Worm (Caenorhabditis elegans) whole organism, young adult: Measurements from ENCODE around the gene F09E10.7.
A peak's percentile ranks its signal among the peaks of the same experiment; 100 is the strongest.

Experiments used
- B0019.2 ChIP-seq: fragments of 200-800 bp; sonication (Bioruptor generic); conservative IDR thresholded peaks from 2 replicates; pipeline ENCODE4 v1.3.6; 2022; ENCODE audit warnings: missing genetic modification reagents, missing genetic modification characterization, missing compliant biosample characterization
- B0336.3 ChIP-seq: fragments of 200-800 bp; sonication (Bioruptor generic); IDR thresholded peaks from 2 replicates; pipeline ENCODE4 v1.3.6; 2022; ENCODE audit warnings: missing genetic modification characterization, missing compliant biosample characterization
- C06A6.2 ChIP-seq: fragments of 200-800 bp; sonication (Bioruptor generic); conservative IDR thresholded peaks from 2 replicates; pipeline ENCODE4 v1.3.6; 2022; ENCODE audit warnings: missing genetic modification characterization, missing compliant biosample characterization
- D2030.7 ChIP-seq: fragments of 200-800 bp; sonication (Bioruptor generic); IDR thresholded peaks from 2 replicates; pipeline ENCODE4 v1.3.6; 2022; ENCODE audit warnings: missing genetic modification reagents, missing genetic modification characterization, missing compliant biosample characterization
- F10E7.11 ChIP-seq: sonication (generic microtip); optimal IDR thresholded peaks from 2 replicates; lab custom pipeline; 2017; ENCODE audit warnings: mild to moderate bottlenecking, missing genetic modification characterization, moderate library complexity, missing compliant biosample characterization
- F23B12.7 ChIP-seq: sonication (generic microtip); optimal IDR thresholded peaks from 2 replicates; lab custom pipeline; 2017; ENCODE audit warnings: missing genetic modification characterization, mild to moderate bottlenecking, missing compliant biosample characterization, antibody characterized with exemption, moderate library complexity; ENCODE audit not compliant: insufficient read depth
- F49E8.2 ChIP-seq: sonication (generic microtip); optimal IDR thresholded peaks from 3 replicates; lab custom pipeline; 2017; ENCODE audit warnings: missing genetic modification characterization, mild to moderate bottlenecking, missing compliant biosample characterization, antibody characterized with exemption, moderate library complexity; ENCODE audit not compliant: insufficient read depth
- F57A8.1 ChIP-seq: fragments of 200-800 bp; sonication (Bioruptor generic); optimal IDR thresholded peaks from 2 replicates; lab custom pipeline; 2018; ENCODE audit warnings: mild to moderate bottlenecking, missing genetic modification characterization, moderate library complexity, missing compliant biosample characterization
- K12H6.12 ChIP-seq: fragments of 200-800 bp; sonication (Bioruptor generic); optimal IDR thresholded peaks from 2 replicates; lab custom pipeline; 2018; ENCODE audit warnings: mild to moderate bottlenecking, missing genetic modification characterization, missing compliant biosample characterization
- Y53G8AR.9 ChIP-seq: fragments of 200-800 bp; sonication (Bioruptor generic); conservative IDR thresholded peaks from 2 replicates; pipeline ENCODE4 v1.3.6; 2022; ENCODE audit warnings: missing genetic modification reagents, missing genetic modification characterization, missing compliant biosample characterization
- Y79H2A.3 ChIP-seq: fragments of 200-800 bp; sonication (Bioruptor generic); conservative IDR thresholded peaks from 2 replicates; pipeline ENCODE4 v1.3.6; 2022; ENCODE audit warnings: missing genetic modification reagents, missing genetic modification characterization, missing compliant biosample characterization
- ZK185.1 ChIP-seq: sonication (generic microtip); optimal IDR thresholded peaks from 2 replicates; lab custom pipeline; 2016; ENCODE audit warnings: mild to moderate bottlenecking, missing genetic modification characterization, missing compliant biosample characterization; ENCODE audit not compliant: poor library complexity, severe bottlenecking
- akir-1 ChIP-seq: fragments of 200-800 bp; sonication (Bioruptor generic); optimal IDR thresholded peaks from 2 replicates; lab custom pipeline; 2018; ENCODE audit warnings: mild to moderate bottlenecking, missing genetic modification characterization, moderate library complexity, missing compliant biosample characterization
- ama-1 ChIP-seq, 3 experiments: fragments of 150-350 bp in 1 of 3; sonication (generic microtip) in 2 of 3; optimal IDR thresholded peaks; 2 replicates each; lab custom pipeline; 2014 to 2018; ENCODE audit warnings: missing biosample characterization in 2 of 3, missing genetic modification characterization in 2 of 3, missing genetic modification reagents in 2 of 3
- aptf-3 ChIP-seq: fragments of 200-800 bp; sonication (Bioruptor generic); IDR thresholded peaks from 2 replicates; pipeline ENCODE4 v1.3.6; 2022; ENCODE audit warnings: missing genetic modification characterization, missing compliant biosample characterization
- atf-7 ChIP-seq: sonication (generic microtip); optimal IDR thresholded peaks from 2 replicates; lab custom pipeline; 2017; ENCODE audit warnings: mild to moderate bottlenecking, missing genetic modification characterization, missing compliant biosample characterization
- attf-3 ChIP-seq: fragments of 200-800 bp; sonication (Bioruptor generic); conservative IDR thresholded peaks from 2 replicates; pipeline ENCODE4 v1.3.6; 2022; ENCODE audit warnings: missing genetic modification reagents, missing genetic modification characterization, missing compliant biosample characterization
- bed-2 ChIP-seq: fragments of 200-800 bp; sonication (Bioruptor generic); IDR thresholded peaks from 2 replicates; pipeline ENCODE4 v1.3.6; 2022; ENCODE audit warnings: missing genetic modification reagents, missing genetic modification characterization, missing compliant biosample characterization
- ccch-3 ChIP-seq: fragments of 200-800 bp; sonication (Bioruptor generic); optimal IDR thresholded peaks from 2 replicates; lab custom pipeline; 2018; ENCODE audit warnings: mild to moderate bottlenecking, missing genetic modification characterization, missing compliant biosample characterization
- ceh-91 ChIP-seq: fragments of 200-800 bp; sonication (Bioruptor generic); IDR thresholded peaks from 2 replicates; pipeline ENCODE4 v1.3.6; 2022; ENCODE audit warnings: missing genetic modification reagents, missing genetic modification characterization, missing compliant biosample characterization
- die-1 ChIP-seq: sonication (generic microtip); optimal IDR thresholded peaks from 2 replicates; lab custom pipeline; 2016; ENCODE audit warnings: missing genotype, mild to moderate bottlenecking, missing genetic modification characterization, missing compliant biosample characterization
- dpff-1 ChIP-seq: sonication (generic microtip); optimal IDR thresholded peaks from 2 replicates; lab custom pipeline; 2017; ENCODE audit warnings: mild to moderate bottlenecking, missing genetic modification characterization, missing compliant biosample characterization
- efl-1 ChIP-seq: fragments of 150-350 bp; optimal IDR thresholded peaks from 2 replicates; lab custom pipeline; 2014; ENCODE audit warnings: missing biosample characterization, missing genetic modification reagents, missing genetic modification characterization
- egl-18 ChIP-seq: fragments of 200-800 bp; sonication (Bioruptor generic); IDR thresholded peaks from 2 replicates; pipeline ENCODE4 v1.3.6; 2022; ENCODE audit warnings: missing genetic modification reagents, missing genetic modification characterization, missing compliant biosample characterization
- ekl-4 ChIP-seq: fragments of 200-800 bp; sonication (Bioruptor generic); IDR thresholded peaks from 2 replicates; pipeline ENCODE4 v1.3.6; 2022; ENCODE audit warnings: missing genetic modification reagents, missing genetic modification characterization, missing compliant biosample characterization
- fkh-3 ChIP-seq: sonication (generic microtip); optimal IDR thresholded peaks from 2 replicates; lab custom pipeline; 2016; ENCODE audit warnings: mild to moderate bottlenecking, missing genetic modification characterization, missing compliant biosample characterization
- him-1 ChIP-seq: sonication (generic microtip); optimal IDR thresholded peaks from 2 replicates; lab custom pipeline; 2016; ENCODE audit warnings: missing genotype, missing genetic modification reagents, missing genetic modification characterization, missing compliant biosample characterization
- hmg-1.2 ChIP-seq: fragments of 200-800 bp; sonication (Bioruptor generic); IDR thresholded peaks from 2 replicates; pipeline ENCODE4 v1.3.6; 2022; ENCODE audit warnings: missing genetic modification reagents, missing genetic modification characterization, missing compliant biosample characterization
- hrde-1 ChIP-seq: sonication (generic microtip); optimal IDR thresholded peaks from 2 replicates; lab custom pipeline; 2016; ENCODE audit warnings: missing genetic modification characterization, mild to moderate bottlenecking, missing compliant biosample characterization, moderate library complexity, missing genotype, missing genetic modification reagents, borderline replicate concordance
- let-526 ChIP-seq: fragments of 200-800 bp; sonication (Bioruptor generic); IDR thresholded peaks from 2 replicates; pipeline ENCODE4 v1.3.6; 2022; ENCODE audit warnings: missing genetic modification reagents, missing genetic modification characterization, missing compliant biosample characterization
- lin-40 ChIP-seq: sonication (generic microtip); optimal IDR thresholded peaks from 2 replicates; lab custom pipeline; 2016; ENCODE audit warnings: missing genetic modification characterization, mild to moderate bottlenecking, missing compliant biosample characterization, missing genotype, missing genetic modification reagents
- lin-54 ChIP-seq: fragments of 200-800 bp; sonication (Bioruptor generic); optimal IDR thresholded peaks from 2 replicates; lab custom pipeline; 2018; ENCODE audit warnings: mild to moderate bottlenecking, missing genetic modification characterization, missing compliant biosample characterization
- lir-1 ChIP-seq: fragments of 200-800 bp; sonication (Bioruptor generic); conservative IDR thresholded peaks from 2 replicates; pipeline ENCODE4 v1.3.6; 2022; ENCODE audit warnings: missing genetic modification reagents, missing genetic modification characterization, missing compliant biosample characterization
- lsy-27 ChIP-seq: sonication (generic microtip); optimal IDR thresholded peaks from 2 replicates; lab custom pipeline; 2017; ENCODE audit warnings: missing genetic modification characterization, mild to moderate bottlenecking, missing compliant biosample characterization, antibody characterized with exemption, missing genotype, borderline replicate concordance; ENCODE audit not compliant: insufficient read depth
- madf-10 ChIP-seq: sonication (generic microtip); optimal IDR thresholded peaks from 2 replicates; lab custom pipeline; 2016; ENCODE audit warnings: mild to moderate bottlenecking, missing genetic modification characterization, missing compliant biosample characterization
- mxl-1 ChIP-seq: sonication (generic microtip); optimal IDR thresholded peaks from 2 replicates; lab custom pipeline; 2016; ENCODE audit warnings: missing genetic modification characterization, missing compliant biosample characterization
- nfya-2 ChIP-seq: fragments of 200-800 bp; sonication (Bioruptor generic); IDR thresholded peaks from 2 replicates; pipeline ENCODE4 v1.3.6; 2022; ENCODE audit warnings: missing genetic modification reagents, missing genetic modification characterization, missing compliant biosample characterization
- nfyb-1 ChIP-seq: fragments of 200-800 bp; sonication (Bioruptor generic); IDR thresholded peaks from 2 replicates; pipeline ENCODE4 v1.3.6; 2022; ENCODE audit warnings: missing genetic modification reagents, missing genetic modification characterization, missing compliant biosample characterization
- nhr-120 ChIP-seq: fragments of 200-800 bp; sonication (Bioruptor generic); IDR thresholded peaks from 2 replicates; pipeline ENCODE4 v1.3.6; 2022; ENCODE audit warnings: missing genetic modification characterization, missing compliant biosample characterization
- pbrm-1 ChIP-seq: fragments of 200-800 bp; sonication (Bioruptor generic); IDR thresholded peaks from 2 replicates; pipeline ENCODE4 v1.3.6; 2022; ENCODE audit warnings: missing genetic modification reagents, missing genetic modification characterization, missing compliant biosample characterization
- rcor-1 ChIP-seq: fragments of 200-800 bp; sonication (Bioruptor generic); IDR thresholded peaks from 2 replicates; pipeline ENCODE4 v1.3.6; 2022; ENCODE audit warnings: missing genetic modification reagents, missing genetic modification characterization, missing compliant biosample characterization
- rec-8 ChIP-seq, 2 experiments: sonication (generic microtip); optimal IDR thresholded peaks; 2 replicates each; lab custom pipeline; 2016; ENCODE audit warnings: mild to moderate bottlenecking in 2 of 2, missing genetic modification characterization in 2 of 2, missing genetic modification reagents in 2 of 2, missing genotype in 2 of 2, missing biosample characterization in 1 of 2, missing compliant biosample characterization in 1 of 2, moderate library complexity in 1 of 2
- snpc-1.1 ChIP-seq: sonication (generic microtip); optimal IDR thresholded peaks from 2 replicates; lab custom pipeline; 2017; ENCODE audit warnings: missing genetic modification characterization, mild to moderate bottlenecking, missing compliant biosample characterization, antibody characterized with exemption, moderate library complexity, missing genotype, missing genetic modification reagents; ENCODE audit not compliant: insufficient read depth
- snpc-1.3 ChIP-seq: sonication (generic microtip); optimal IDR thresholded peaks from 2 replicates; lab custom pipeline; 2017; ENCODE audit warnings: missing genetic modification characterization, mild to moderate bottlenecking, missing compliant biosample characterization, antibody characterized with exemption, moderate library complexity, missing genotype, missing genetic modification reagents; ENCODE audit not compliant: insufficient read depth
- tlf-1 ChIP-seq: fragments of 200-800 bp; sonication (Bioruptor generic); optimal IDR thresholded peaks from 2 replicates; lab custom pipeline; 2018; ENCODE audit warnings: mild to moderate bottlenecking, missing genetic modification characterization, missing compliant biosample characterization
- unc-62 ChIP-seq: fragments of 150-350 bp; optimal IDR thresholded peaks from 2 replicates; lab custom pipeline; 2014; ENCODE audit warnings: missing biosample characterization, missing genetic modification reagents, missing genetic modification characterization
- ztf-28 ChIP-seq: fragments of 200-800 bp; sonication (Bioruptor generic); IDR thresholded peaks from 2 replicates; pipeline ENCODE4 v1.3.6; 2022; ENCODE audit warnings: missing genetic modification reagents, missing genetic modification characterization, missing compliant biosample characterization

F09E10.7 gene

ce11 chrX:1454385-1454784 lies 47.3 kb downstream of the F09E10.7 start (continued):
- no peak for TF ChIP-seq aptf-3 (GFP tag; lab: Robert Waterston, UW)
- TF ChIP-seq F57A8.1 (GFP tag; lab: Kevin White, UChicago) = no peak
- peak; percentile 50 for TF ChIP-seq lir-1
- no peak for TF ChIP-seq ztf-28
- peak; percentile 57 for TF ChIP-seq tlf-1 (GFP tag; lab: Kevin White, UChicago)
- TF ChIP-seq dpff-1 (tag; lab: Kevin White, UChicago) = no peak
- TF ChIP-seq lsy-27 (tag; lab: Kevin White, UChicago) = no peak
- TF ChIP-seq pbrm-1 = peak; percentile 86
- TF ChIP-seq C06A6.2 (GFP tag; lab: Robert Waterston, UW) = peak; percentile 81
- no peak for TF ChIP-seq B0019.2 (GFP tag; lab: Robert Waterston, UW)
- peak; percentile 93 for TF ChIP-seq K12H6.12 (tag; lab: Kevin White, UChicago)
- TF ChIP-seq ZK185.1 (tag; lab: Kevin White, UChicago) = peak; percentile 59
- TF ChIP-seq akir-1 (GFP tag; lab: Kevin White, UChicago) = no peak
- no peak for TF ChIP-seq ccch-3 (GFP tag; lab: Kevin White, UChicago)
- peak; percentile 91 for TF ChIP-seq nfyb-1 (GFP tag; lab: Robert Waterston, UW)
- TF ChIP-seq fkh-3 (tag; lab: Kevin White, UChicago) = no peak
- no peak for TF ChIP-seq him-1
- TF ChIP-seq mxl-1 (tag; lab: Kevin White, UChicago) = no peak
- peak; percentile 81 for TF ChIP-seq let-526
- peak; percentile 78 for TF ChIP-seq unc-62 (GFP tag; lab: Kevin White, UChicago)
- TF ChIP-seq bed-2 (GFP tag; lab: Robert Waterston, UW) = peak; percentile 65; the same call in 1 of the 2 replicates
- no peak for TF ChIP-seq snpc-1.1 (tag; lab: Kevin White, UChicago)
- peak; percentile 61 for TF ChIP-seq die-1
- no peak for TF ChIP-seq ama-1 (optimal IDR thresholded peaks at IDR 0.05; lab: Kevin White, UChicago)
- no peak for TF ChIP-seq ama-1 (GFP tag; optimal IDR thresholded peaks at IDR 0.05; lab: Kevin White, UChicago)
- TF ChIP-seq attf-3 = peak; percentile 50; the same call in 1 of the 2 replicates
- TF ChIP-seq Y79H2A.3 (GFP tag; lab: Robert Waterston, UW) = no peak
- TF ChIP-seq efl-1 (GFP tag; lab: Kevin White, UChicago) = no peak
- TF ChIP-seq nfya-2 = no peak
- peak; percentile 72; the same call in 1 of the 2 replicates for TF ChIP-seq ekl-4 (GFP tag; lab: Robert Waterston, UW)
- TF ChIP-seq B0336.3 (GFP tag; lab: Robert Waterston, UW) = peak; percentile 94
- TF ChIP-seq Y53G8AR.9 = peak; percentile 81
- peak; percentile 89 for TF ChIP-seq lin-40 (tag; lab: Kevin White, UChicago)
- peak; percentile 26 for TF ChIP-seq F10E7.11
- TF ChIP-seq F49E8.2 (tag; lab: Kevin White, UChicago) = no peak
- TF ChIP-seq D2030.7 (GFP tag; lab: Robert Waterston, UW) = no peak
- no peak for TF ChIP-seq hrde-1 (tag; lab: Kevin White, UChicago)
- TF ChIP-seq madf-10 = peak; percentile 86
- TF ChIP-seq F23B12.7 = peak; percentile 33
- TF ChIP-seq atf-7 = peak; percentile 86
- no peak for TF ChIP-seq nhr-120
- no peak for TF ChIP-seq snpc-1.3 (tag; lab: Kevin White, UChicago)
- TF ChIP-seq rec-8 (tag; optimal IDR thresholded peaks at IDR 0.05; lab: Kevin White, UChicago) = no peak
- TF ChIP-seq egl-18 (GFP tag; lab: Robert Waterston, UW) = no peak
- peak; percentile 25; the same call in 1 of the 2 replicates for TF ChIP-seq rcor-1 (GFP tag; lab: Robert Waterston, UW)
- peak; percentile 34 for TF ChIP-seq lin-54 (GFP tag; lab: Kevin White, UChicago)
- TF ChIP-seq ceh-91 = 0 out of 2 replicates have a peak, but pooled peaks have one; percentile 13
- peak; percentile 92 for TF ChIP-seq hmg-1.2 (GFP tag; lab: Robert Waterston, UW)
